Worm (Caenorhabditis elegans) whole organism, L4 larva: ENCODE measurements around the gene fkb-6.

Experiments used
- F10B5.3 ChIP-seq: sonication (generic microtip); optimal IDR thresholded peaks from 2 replicates; lab custom pipeline; 2016; ENCODE audit warnings: mild to moderate bottlenecking, missing genetic modification characterization, missing compliant biosample characterization
- ZK337.2 ChIP-seq: fragments of 200-800 bp; sonication (Bioruptor generic); IDR thresholded peaks from 2 replicates; pipeline ENCODE4 v1.3.6; 2022; ENCODE audit warnings: missing genetic modification reagents, missing genetic modification characterization, missing compliant biosample characterization
- aly-2 ChIP-seq: sonication (generic microtip); optimal IDR thresholded peaks from 2 replicates; lab custom pipeline; 2018; ENCODE audit warnings: missing biosample characterization, missing genetic modification characterization
- arid-1 ChIP-seq: fragments of 200-800 bp; sonication (Bioruptor generic); conservative IDR thresholded peaks from 2 replicates; pipeline ENCODE4 v1.3.6; 2022; ENCODE audit warnings: missing genetic modification reagents, missing genetic modification characterization, missing compliant biosample characterization
- ceh-28 ChIP-seq: fragments of 150-350 bp; optimal IDR thresholded peaks from 2 replicates; lab custom pipeline; 2014; ENCODE audit warnings: missing biosample characterization, missing genetic modification reagents, missing genetic modification characterization
- cey-2 ChIP-seq: sonication (generic microtip); optimal IDR thresholded peaks from 3 replicates; lab custom pipeline; 2017; ENCODE audit warnings: missing genetic modification characterization, mild to moderate bottlenecking, missing compliant biosample characterization, antibody characterized with exemption, borderline replicate concordance; ENCODE audit not compliant: insufficient read depth
- dve-1 ChIP-seq: sonication (generic microtip); optimal IDR thresholded peaks from 2 replicates; lab custom pipeline; 2017; ENCODE audit warnings: antibody characterized with exemption, mild to moderate bottlenecking, missing genetic modification characterization, missing compliant biosample characterization; ENCODE audit not compliant: insufficient read depth
- hlh-11 ChIP-seq: fragments of 200-800 bp; sonication (Bioruptor generic); optimal IDR thresholded peaks from 2 replicates; lab custom pipeline; 2018; ENCODE audit warnings: mild to moderate bottlenecking, missing genetic modification characterization, missing compliant biosample characterization
- mxl-2 ChIP-seq: fragments of 200-800 bp; sonication (Bioruptor generic); conservative IDR thresholded peaks from 2 replicates; pipeline ENCODE4 v1.3.6; 2022; ENCODE audit warnings: missing genetic modification reagents, missing genetic modification characterization, missing compliant biosample characterization
- nhr-102 ChIP-seq: sonication (generic microtip); optimal IDR thresholded peaks from 2 replicates; lab custom pipeline; 2016; ENCODE audit warnings: mild to moderate bottlenecking, missing genetic modification characterization, moderate library complexity, missing compliant biosample characterization
- nhr-237 ChIP-seq: sonication (generic microtip); optimal IDR thresholded peaks from 2 replicates; lab custom pipeline; 2017; ENCODE audit warnings: missing biosample characterization, missing genetic modification characterization
- php-3 ChIP-seq: fragments of 200-800 bp; sonication (Bioruptor generic); IDR thresholded peaks from 2 replicates; pipeline ENCODE4 v1.3.6; 2022; ENCODE audit warnings: missing genetic modification reagents, missing genetic modification characterization, missing compliant biosample characterization
- vab-7 ChIP-seq: fragments of 200-800 bp; sonication (Bioruptor generic); IDR thresholded peaks from 2 replicates; pipeline ENCODE4 v1.3.6; 2022; ENCODE audit warnings: missing genetic modification reagents, missing genetic modification characterization, missing compliant biosample characterization

DNA sequence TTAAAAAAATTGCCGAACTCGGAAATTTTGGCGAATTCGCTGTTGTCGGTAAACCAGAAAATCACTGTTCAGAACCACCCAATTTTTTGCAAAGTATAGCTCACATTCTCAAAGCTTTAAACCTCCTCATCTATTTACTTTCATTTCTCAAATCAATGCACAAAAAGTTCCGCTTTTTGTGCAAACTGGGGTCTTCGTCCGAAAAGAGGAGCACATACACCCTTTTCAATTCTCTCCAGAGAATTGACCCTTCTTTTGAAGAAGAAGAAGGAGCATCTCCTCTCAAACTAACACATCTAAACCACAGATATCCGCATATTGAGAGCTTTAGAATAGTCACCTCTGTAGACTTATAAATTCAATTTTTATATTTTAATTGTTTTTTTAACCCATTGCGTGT, 29.4 kb downstream of the fkb-6 start:
- TF ChIP-seq cey-2 (tag; lab: Kevin White, UChicago) = no peak
- no peak for TF ChIP-seq dve-1 (tag; lab: Kevin White, UChicago)
- TF ChIP-seq nhr-237 (tag; lab: Kevin White, UChicago) = no peak
- no peak for TF ChIP-seq ZK337.2
- TF ChIP-seq hlh-11 (tag; lab: Kevin White, UChicago) = no peak
- TF ChIP-seq php-3 (GFP tag; lab: Robert Waterston, UW) = no peak
- no peak for TF ChIP-seq vab-7 (GFP tag; lab: Robert Waterston, UW)
- TF ChIP-seq nhr-102 (tag; lab: Kevin White, UChicago) = no peak
- no peak for TF ChIP-seq aly-2 (tag; lab: Kevin White, UChicago)
- no peak for TF ChIP-seq F10B5.3 (tag; lab: Kevin White, UChicago)
- no peak for TF ChIP-seq ceh-28 (tag; lab: Kevin White, UChicago)
- no peak for TF ChIP-seq arid-1 (GFP tag; lab: Robert Waterston, UW)
- TF ChIP-seq mxl-2 (GFP tag; lab: Robert Waterston, UW) = no peak
